Worm (Caenorhabditis elegans) whole organism, L2 larva: ENCODE results near the gene lgc-39.

ENCODE experiments used
- R02D3.7 ChIP-seq: fragments of 150-350 bp; optimal IDR thresholded peaks from 2 replicates; lab custom pipeline; 2014; ENCODE audit warnings: missing biosample characterization, missing genetic modification characterization
- lin-13 ChIP-seq: fragments of 150-350 bp; optimal IDR thresholded peaks from 2 replicates; lab custom pipeline; 2014; ENCODE audit warnings: missing biosample characterization, missing genetic modification reagents, missing genetic modification characterization
- sem-4 ChIP-seq: fragments of 150-350 bp; optimal IDR thresholded peaks from 2 replicates; lab custom pipeline; 2014; ENCODE audit warnings: missing biosample characterization, missing genetic modification reagents, missing genetic modification characterization
- snpc-4 ChIP-seq: fragments of 150-350 bp; optimal IDR thresholded peaks from 2 replicates; lab custom pipeline; 2014; ENCODE audit warnings: missing biosample characterization, missing genetic modification characterization
- unc-39 ChIP-seq: fragments of 150-350 bp; optimal IDR thresholded peaks from 2 replicates; lab custom pipeline; 2014; ENCODE audit warnings: missing biosample characterization, missing genetic modification characterization
- unc-55 ChIP-seq: fragments of 150-350 bp; sonication (generic microtip); optimal IDR thresholded peaks from 3 replicates; lab custom pipeline; 2014; ENCODE audit warnings: missing biosample characterization, missing genetic modification reagents, missing genetic modification characterization
- ztf-11 ChIP-seq: sonication (generic microtip); optimal IDR thresholded peaks from 2 replicates; lab custom pipeline; 2017; ENCODE audit warnings: missing biosample characterization, missing genetic modification characterization
- ztf-4 ChIP-seq: fragments of 150-350 bp; optimal IDR thresholded peaks from 2 replicates; lab custom pipeline; 2014; ENCODE audit warnings: missing biosample characterization, missing genetic modification characterization

- TF ChIP-seq sem-4 (no peak), unc-39 (tag; lab: Kevin White, UChicago) (no peak), unc-55 (GFP tag; lab: Kevin White, UChicago) (no peak), ztf-11 (no peak), lin-13 (no peak), R02D3.7 (tag; lab: Kevin White, UChicago) (no peak), snpc-4 (no peak), ztf-4 (tag; lab: Kevin White, UChicago) (no peak)
Observed at ce11 chrV:7138320-7138719, 37.0 kb upstream of the lgc-39 start, which contains the start of gene str-112.
